Fruit fly (Drosophila melanogaster): Measurements from ENCODE around the gene CG43446.

The CG43446 gene

dm6 chr3R:20985592-20985991 lies 2.1 kb downstream of the CG43446 start:
- TF ChIP-seq Sox15 (GFP tag; optimal IDR thresholded peaks at IDR 0.05), result no peak
- TF ChIP-seq Smox (GFP tag; optimal IDR thresholded peaks at IDR 0.05), result no peak
- TF ChIP-seq Eip75B (GFP tag; optimal IDR thresholded peaks at IDR 0.05), result no peak
- TF ChIP-seq Eip93F (GFP tag; optimal IDR thresholded peaks at IDR 0.05), result no peak
- TF ChIP-seq eg (GFP tag; IDR thresholded peaks at IDR 0.05), result no peak
- peak; percentile 69 for TF ChIP-seq svp (GFP tag)
- TF ChIP-seq CG11294 (GFP tag; IDR thresholded peaks at IDR 0.05), result no peak
- TF ChIP-seq vri (GFP tag; optimal IDR thresholded peaks at IDR 0.05), result peak; percentile 99
- no peak for TF ChIP-seq CG9139 (GFP tag; optimal IDR thresholded peaks at IDR 0.05)

dm6 chr3R:20984902-20985301 lies 2.8 kb downstream of the CG43446 start:
- TF ChIP-seq dac (GFP tag; optimal IDR thresholded peaks at IDR 0.05) (no peak), vri (GFP tag; optimal IDR thresholded peaks at IDR 0.05) (no peak), esn (GFP tag; optimal IDR thresholded peaks at IDR 0.05) (no peak), CG8632 (GFP tag; optimal IDR thresholded peaks at IDR 0.05) (no peak), eg (GFP tag; IDR thresholded peaks at IDR 0.05) (no peak), Blimp-1 (GFP tag; optimal IDR thresholded peaks at IDR 0.05) (no peak), Hr38 (GFP tag; optimal IDR thresholded peaks at IDR 0.05) (no peak)

- no peak for TF ChIP-seq Met (GFP tag; optimal IDR thresholded peaks at IDR 0.05)
- no peak for TF ChIP-seq Smox (GFP tag; optimal IDR thresholded peaks at IDR 0.05)
- TF ChIP-seq CG15336 (GFP tag; IDR thresholded peaks at IDR 0.05), result no peak
- TF ChIP-seq ss (GFP tag; optimal IDR thresholded peaks at IDR 0.05), result no peak
- TF ChIP-seq CG6792 (GFP tag; optimal IDR thresholded peaks at IDR 0.05), result no peak
- TF ChIP-seq CG31627 (GFP tag; optimal IDR thresholded peaks at IDR 0.05), result no peak
- TF ChIP-seq Sox15 (GFP tag; optimal IDR thresholded peaks at IDR 0.05), result no peak
- TF ChIP-seq CG1621 (tag; optimal IDR thresholded peaks at IDR 0.05), result no peak
- TF ChIP-seq fd59A (GFP tag; optimal IDR thresholded peaks at IDR 0.05), result no peak
- no peak for TF ChIP-seq CG8632 (GFP tag; optimal IDR thresholded peaks at IDR 0.05)
- no peak for TF ChIP-seq vri (GFP tag; optimal IDR thresholded peaks at IDR 0.05)
- no peak for TF ChIP-seq CG6163 (GFP tag; IDR thresholded peaks at IDR 0.05)
- TF ChIP-seq lz (GFP tag; optimal IDR thresholded peaks at IDR 0.05), result no peak
- no peak for TF ChIP-seq Eip93F (GFP tag; optimal IDR thresholded peaks at IDR 0.05)
Observed at dm6 chr3R:20984087-20984486, 3.6 kb downstream of the CG43446 start.

- TF ChIP-seq esn (GFP tag; optimal IDR thresholded peaks at IDR 0.05) (no peak), svp (GFP tag) (peak; percentile 90)
Observed at dm6 chr3R:20977846-20978295, 9.9 kb downstream of the CG43446 start, which contains the start of gene Calx. Gene Calx (plus strand): TSS chr3R:20978183.

dm6 chr3R:20976649-20977048 lies 11.1 kb downstream of the CG43446 start:
- no peak for TF ChIP-seq Gug (GFP tag; IDR thresholded peaks at IDR 0.05)
- no peak for TF ChIP-seq Sox102F (GFP tag; optimal IDR thresholded peaks at IDR 0.05)
- TF ChIP-seq Eip78C (GFP tag), result no peak
- no peak for TF ChIP-seq Smox (GFP tag; optimal IDR thresholded peaks at IDR 0.05)
- TF ChIP-seq CG8632 (GFP tag; optimal IDR thresholded peaks at IDR 0.05), result no peak
- TF ChIP-seq CG8119 (GFP tag; IDR thresholded peaks at IDR 0.05), result no peak
- TF ChIP-seq Ets96B (tag; optimal IDR thresholded peaks at IDR 0.05), result no peak

dm6 chr3R:20962965-20963364 lies 24.8 kb downstream of the CG43446 start:
- TF ChIP-seq CG10631 (GFP tag; optimal IDR thresholded peaks at IDR 0.05) (no peak), svp (GFP tag) (peak; percentile 39)

dm6 chr3R:20961993-20962392 lies 25.7 kb downstream of the CG43446 start:
- peak; percentile 10 for TF ChIP-seq svp (GFP tag)
- no peak for TF ChIP-seq esn (GFP tag; optimal IDR thresholded peaks at IDR 0.05)
